Fruit fly (Drosophila melanogaster): ENCODE results near the gene PRL-1.

- TF ChIP-seq CG6808 (GFP tag; optimal IDR thresholded peaks at IDR 0.05) (no peak), fd85E (GFP tag; optimal IDR thresholded peaks at IDR 0.05) (no peak), Gug (GFP tag; IDR thresholded peaks at IDR 0.05) (no peak), topi (GFP tag; optimal IDR thresholded peaks at IDR 0.05) (no peak), Smox (GFP tag; optimal IDR thresholded peaks at IDR 0.05) (no peak)
These were observed 1.3 kb downstream of the PRL-1 start for dm6 chr2L:16256118-16256435.
